Fruit fly (Drosophila melanogaster) whole organism, wandering third instar larva: ENCODE measurements around the gene CG5078.

Experiments
- CG32264 ChIP-seq: fragments of 200-800 bp; sonication (Bioruptor generic); optimal IDR thresholded peaks from 2 replicates; lab custom pipeline; 2016; ENCODE audit warnings: missing biosample characterization, missing genetic modification characterization
- CG9705 ChIP-seq: fragments of 200-800 bp; sonication (Bioruptor generic); optimal IDR thresholded peaks from 2 replicates; lab custom pipeline; 2018; ENCODE audit warnings: missing biosample characterization, mild to moderate bottlenecking, missing genetic modification characterization
- CrebA ChIP-seq: fragments of 200-800 bp; sonication (Bioruptor generic); optimal IDR thresholded peaks from 2 replicates; lab custom pipeline; 2016; ENCODE audit warnings: missing biosample characterization, mild to moderate bottlenecking, missing genetic modification characterization, borderline replicate concordance
- Dfd ChIP-seq: fragments of >200 bp; optimal IDR thresholded peaks from 2 replicates; lab custom pipeline; 2017; ENCODE audit warnings: missing biosample characterization, missing genetic modification characterization
- Dif ChIP-seq: fragments of 200-275, 200-300 bp; sonication (Bioruptor generic); optimal IDR thresholded peaks from 2 replicates; lab custom pipeline; 2018; ENCODE audit warnings: missing biosample characterization, missing genetic modification characterization; ENCODE audit not compliant: partially characterized antibody
- Hnf4 ChIP-seq: fragments of 200-800 bp; sonication (Bioruptor generic); optimal IDR thresholded peaks from 2 replicates; lab custom pipeline; 2016; ENCODE audit warnings: missing biosample characterization, mild to moderate bottlenecking, missing genetic modification characterization
- Hr78 ChIP-seq: fragments of >200 bp; optimal IDR thresholded peaks from 2 replicates; lab custom pipeline; 2017; ENCODE audit warnings: missing biosample characterization, missing genetic modification characterization
- Hr83 ChIP-seq: fragments of 200-300 bp; sonication (Bioruptor generic); optimal IDR thresholded peaks from 2 replicates; lab custom pipeline; 2016; ENCODE audit warnings: missing biosample characterization, mild to moderate bottlenecking, missing genetic modification characterization, moderate library complexity; ENCODE audit not compliant: poor library complexity, severe bottlenecking
- Mio ChIP-seq: sonication (Bioruptor generic); optimal IDR thresholded peaks from 2 replicates; lab custom pipeline; 2016; ENCODE audit warnings: missing biosample characterization, missing genetic modification characterization
- Myc ChIP-seq: fragments of >200 bp; optimal IDR thresholded peaks from 2 replicates; lab custom pipeline; 2017
- OdsH ChIP-seq: fragments of 200-800 bp; sonication (Bioruptor generic); optimal IDR thresholded peaks from 2 replicates; lab custom pipeline; 2016; ENCODE audit warnings: missing biosample characterization, mild to moderate bottlenecking, missing genetic modification characterization
- Rel ChIP-seq, 2 experiments: fragments of 200-800 bp; sonication (Bioruptor generic) in 1 of 2; optimal IDR thresholded peaks; 2 replicates in 1 of 2; 3 replicates in 1 of 2; lab custom pipeline; 2016 to 2019; ENCODE audit warnings: mild to moderate bottlenecking in 2 of 2, missing biosample characterization in 2 of 2, missing genetic modification characterization in 2 of 2, moderate library complexity in 1 of 2
- br ChIP-seq: fragments of 200-800 bp; sonication (Bioruptor generic); optimal IDR thresholded peaks from 2 replicates; lab custom pipeline; 2016; ENCODE audit warnings: missing biosample characterization, missing genetic modification characterization
- brk ChIP-seq: fragments of 200-800 bp; sonication (Bioruptor generic); optimal IDR thresholded peaks from 2 replicates; lab custom pipeline; 2016; ENCODE audit warnings: missing biosample characterization, mild to moderate bottlenecking, missing genetic modification characterization
- dl ChIP-seq, 2 experiments: fragments of 175-275, 200-275 bp in 1 of 2; fragments of 200-275 bp in 1 of 2; sonication (Bioruptor generic); optimal IDR thresholded peaks; lab custom pipeline; 2018; ENCODE audit warnings: mild to moderate bottlenecking in 2 of 2, missing biosample characterization in 2 of 2, missing genetic modification characterization in 2 of 2, moderate library complexity in 2 of 2; ENCODE audit not compliant: partially characterized antibody in 2 of 2, insufficient read depth in 1 of 2
- dmrt93B ChIP-seq: fragments of 200-800 bp; sonication (Bioruptor generic); optimal IDR thresholded peaks from 2 replicates; lab custom pipeline; 2018; ENCODE audit warnings: missing biosample characterization, mild to moderate bottlenecking, missing genetic modification characterization
- dsf ChIP-seq: sonication (Bioruptor generic); optimal IDR thresholded peaks from 2 replicates; lab custom pipeline; 2016; ENCODE audit warnings: missing biosample characterization, missing genetic modification characterization, borderline replicate concordance
- ey ChIP-seq: fragments of 200-800 bp; sonication (Bioruptor generic); optimal IDR thresholded peaks from 2 replicates; lab custom pipeline; 2016; ENCODE audit warnings: missing biosample characterization, missing genetic modification characterization
- foxo ChIP-seq, 2 experiments: fragments of 200-800 bp; sonication (Bioruptor generic); optimal IDR thresholded peaks; 2 replicates in 1 of 2; 3 replicates in 1 of 2; lab custom pipeline; 2016 to 2017; ENCODE audit warnings: missing biosample characterization in 2 of 2, missing genetic modification characterization in 2 of 2
- h ChIP-seq: fragments of 200-800 bp; sonication (Bioruptor generic); optimal IDR thresholded peaks from 3 replicates; lab custom pipeline; 2016; ENCODE audit warnings: missing biosample characterization, mild to moderate bottlenecking, missing genetic modification characterization
- jim ChIP-seq: fragments of 175-275, 200-325 bp; sonication (Bioruptor generic); optimal IDR thresholded peaks from 2 replicates; lab custom pipeline; 2016; ENCODE audit warnings: missing biosample characterization, mild to moderate bottlenecking, missing genetic modification characterization
- lola ChIP-seq: fragments of >200 bp; optimal IDR thresholded peaks from 2 replicates; lab custom pipeline; 2017; ENCODE audit warnings: missing biosample characterization, missing genetic modification characterization
- pan ChIP-seq: fragments of >200 bp; optimal IDR thresholded peaks from 2 replicates; lab custom pipeline; 2017
- psq ChIP-seq: fragments of 200-800 bp; sonication (Bioruptor generic); optimal IDR thresholded peaks from 3 replicates; lab custom pipeline; 2017; ENCODE audit warnings: missing biosample characterization, mild to moderate bottlenecking, missing genetic modification characterization, moderate library complexity
- rgr ChIP-seq: fragments of 200-800 bp; sonication (Bioruptor generic); optimal IDR thresholded peaks from 3 replicates; lab custom pipeline; 2016; ENCODE audit warnings: missing biosample characterization, mild to moderate bottlenecking, missing genetic modification characterization
- sv ChIP-seq: fragments of 200-800 bp; sonication (Bioruptor generic); optimal IDR thresholded peaks from 3 replicates; lab custom pipeline; 2016; ENCODE audit warnings: missing biosample characterization, missing genetic modification characterization
- tai ChIP-seq: sonication (Bioruptor generic); optimal IDR thresholded peaks from 2 replicates; lab custom pipeline; 2016; ENCODE audit warnings: missing biosample characterization, missing genetic modification characterization
- usp ChIP-seq: fragments of >200 bp; optimal IDR thresholded peaks from 2 replicates; lab custom pipeline; 2017; ENCODE audit warnings: missing biosample characterization, missing genetic modification characterization
- woc ChIP-seq: sonication (Bioruptor generic); optimal IDR thresholded peaks from 2 replicates; lab custom pipeline; 2016; ENCODE audit warnings: missing biosample characterization, mild to moderate bottlenecking, missing genetic modification characterization

Gene CG5078

DNA sequence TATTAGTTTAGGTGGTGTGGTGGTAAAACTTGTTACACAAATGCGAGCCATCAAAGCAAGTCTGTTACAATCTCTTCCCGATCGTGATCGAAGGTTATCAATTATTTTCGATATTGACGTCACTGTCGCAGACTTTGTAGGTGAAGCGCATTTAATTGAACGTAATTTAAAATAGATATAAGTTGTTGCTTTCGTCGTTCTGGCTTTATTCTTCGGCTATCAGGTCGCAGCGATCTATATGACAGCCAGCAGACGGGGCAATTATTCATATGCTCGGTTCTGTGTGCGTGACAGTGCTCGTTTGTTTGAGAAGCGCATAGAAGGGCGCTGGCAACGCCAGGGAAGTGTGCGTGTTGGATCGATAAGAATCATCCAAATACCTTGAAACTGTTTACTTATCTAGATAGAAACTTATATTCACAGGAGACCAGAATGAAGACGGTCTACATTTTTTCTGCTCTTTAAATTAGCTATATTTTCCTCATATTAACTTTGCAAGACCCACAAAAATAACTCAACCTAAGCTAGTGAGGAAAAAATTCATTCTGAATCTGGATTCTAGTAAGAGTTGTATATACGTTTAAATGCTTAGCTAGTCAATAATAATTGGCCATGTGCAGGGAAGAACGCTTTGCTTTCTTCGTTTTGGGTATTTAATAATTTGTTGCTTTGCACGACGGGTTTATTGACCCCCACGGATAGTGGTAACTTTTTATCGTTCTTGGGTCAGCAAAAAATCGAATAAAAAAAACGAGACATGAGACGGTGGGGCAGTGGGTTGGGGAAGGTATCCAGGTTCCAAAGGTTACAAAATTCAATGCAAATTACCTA lies 24.7 kb downstream of the CG5078 start:
- TF ChIP-seq dsf (GFP tag; lab: Kevin White, UChicago) = no peak
- TF ChIP-seq Hnf4 (GFP tag; lab: Kevin White, UChicago) = peak; percentile 9
- no peak for TF ChIP-seq jim (GFP tag; lab: Kevin White, UChicago)
- TF ChIP-seq CG9705 (GFP tag; lab: Kevin White, UChicago) = no peak

DNA sequence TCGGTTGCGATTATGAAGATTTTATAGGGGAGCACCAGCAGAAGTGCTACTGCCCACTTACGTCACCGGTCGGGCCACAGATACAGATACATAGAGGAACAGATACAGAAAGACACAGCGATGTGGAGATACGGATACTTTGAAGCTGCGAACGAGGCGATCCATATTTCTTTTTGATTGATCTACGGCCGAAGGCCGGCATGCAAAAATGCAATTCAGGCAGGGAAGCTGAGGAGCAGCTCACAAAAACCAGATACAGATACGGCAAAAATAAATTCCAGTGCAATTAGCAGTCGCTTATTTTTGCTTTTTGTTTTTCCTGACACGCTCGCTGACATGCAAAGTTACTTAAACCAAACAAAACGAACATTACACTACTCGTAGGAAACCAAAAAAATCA lies 25.4 kb downstream of the CG5078 start:
- TF ChIP-seq CG32264 (GFP tag; lab: Kevin White, UChicago) (no peak), usp (GFP tag; lab: Kevin White, UChicago) (no peak), CrebA (GFP tag; lab: Kevin White, UChicago) (no peak), dmrt93B (GFP tag; lab: Kevin White, UChicago) (no peak), Mio (no peak), Dfd (no peak), lola (GFP tag; lab: Kevin White, UChicago) (no peak), Dif (GFP tag; lab: Kevin White, UChicago) (no peak), Rel (GFP tag; optimal IDR thresholded peaks at IDR 0.05; lab: Kevin White, UChicago) (no peak), Rel (tag; optimal IDR thresholded peaks at IDR 0.05; lab: Kevin White, UChicago) (no peak), woc (no peak), h (GFP tag; lab: Kevin White, UChicago) (no peak), OdsH (no peak)

DNA sequence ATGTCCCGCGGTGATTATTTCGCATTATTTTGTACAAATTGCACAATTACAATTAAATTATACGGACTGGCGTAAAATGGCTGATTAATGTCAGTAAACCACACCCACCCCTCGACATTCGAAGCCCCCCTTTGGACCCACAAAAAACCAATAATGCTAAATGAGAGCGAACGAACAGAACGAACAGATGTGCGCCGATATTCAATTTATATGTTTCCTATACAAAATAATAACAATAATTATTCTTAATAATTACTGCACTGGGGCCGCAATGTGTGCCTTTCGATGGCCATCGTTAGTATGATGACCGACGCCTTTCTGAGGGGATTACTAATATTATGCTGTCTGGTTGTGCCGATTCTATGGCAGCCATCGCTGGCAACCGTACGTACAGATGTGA lies 27.6 kb downstream of the CG5078 start, which contains the start of gene CG13250:
CG13250 (plus strand) TSS at position 301 of the 400 bp plus-strand sequence.
- TF ChIP-seq Myc (lab: Kevin White, UChicago) = no peak
- no peak for TF ChIP-seq dl (GFP tag; optimal IDR thresholded peaks at IDR 0.05; lab: Kevin White, UChicago; ENCODE audit: insufficient read depth in 1 of 2, partially characterized antibody in 2 of 2)
- TF ChIP-seq ey (GFP tag; lab: Kevin White, UChicago) = no peak
- no peak for TF ChIP-seq Dif (GFP tag; lab: Kevin White, UChicago)

DNA sequence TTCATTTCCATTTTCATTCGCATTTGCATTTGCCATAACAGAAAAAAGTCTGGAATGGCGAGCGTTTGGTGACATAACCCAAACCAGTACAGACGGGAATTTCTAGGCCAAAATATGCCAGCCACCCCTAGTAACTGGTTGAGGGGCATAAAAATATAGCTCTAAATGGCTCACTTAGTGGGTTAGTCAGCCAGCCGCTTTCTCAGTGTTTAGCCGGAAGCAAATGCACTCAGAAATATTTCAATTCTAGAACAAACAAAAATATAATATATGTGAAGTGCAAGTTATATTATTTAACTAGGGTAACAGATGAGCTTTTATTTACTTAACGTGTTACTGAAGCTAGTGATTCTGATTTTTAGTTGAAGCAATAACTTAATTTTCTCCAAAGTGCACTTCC lies 31.1 kb downstream of the CG5078 start:
- TF ChIP-seq jim (GFP tag; lab: Kevin White, UChicago) (no peak), sv (GFP tag; lab: Kevin White, UChicago) (no peak), Hr83 (GFP tag; lab: Kevin White, UChicago) (no peak), psq (GFP tag; lab: Kevin White, UChicago) (no peak), pan (lab: Kevin White, UChicago) (no peak), woc (no peak)

DNA sequence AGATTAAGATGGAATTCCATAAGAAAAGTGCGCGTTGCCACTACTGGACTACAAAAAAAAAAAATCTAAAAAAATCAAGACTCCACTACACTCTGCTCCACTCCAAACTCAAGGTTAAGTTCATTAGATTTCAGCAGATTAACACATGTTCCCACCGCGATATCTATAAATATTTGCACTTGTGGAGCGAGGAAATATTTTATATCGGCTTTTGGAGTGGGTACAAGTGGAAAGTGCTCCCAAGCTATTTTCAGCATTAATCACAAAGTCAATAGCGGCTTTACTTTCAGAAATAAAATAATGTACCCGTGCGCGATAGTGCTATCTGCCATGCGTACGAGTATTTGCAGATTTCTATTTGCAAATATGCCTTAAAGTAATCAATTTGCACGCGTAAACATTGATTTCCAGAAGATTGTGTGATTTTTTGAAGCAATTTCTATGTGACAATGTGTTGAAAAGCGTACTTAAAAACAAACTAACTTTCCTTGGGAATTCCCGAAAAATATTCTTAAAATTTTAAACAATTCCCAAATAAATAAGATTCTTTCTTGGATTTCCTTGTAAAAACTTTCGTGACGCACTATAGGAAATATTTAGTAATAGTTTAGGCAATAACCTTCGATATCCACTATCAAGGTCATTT lies 31.9 kb downstream of the CG5078 start:
- TF ChIP-seq foxo (GFP tag; optimal IDR thresholded peaks at IDR 0.05; lab: Kevin White, UChicago) (no peak), CG32264 (GFP tag; lab: Kevin White, UChicago) (no peak), CG9705 (GFP tag; lab: Kevin White, UChicago) (no peak), lola (GFP tag; lab: Kevin White, UChicago) (no peak), br (GFP tag; lab: Kevin White, UChicago) (no peak), woc (no peak), tai (GFP tag; lab: Kevin White, UChicago) (no peak), rgr (GFP tag; lab: Kevin White, UChicago) (no peak), CrebA (GFP tag; lab: Kevin White, UChicago) (no peak), sv (GFP tag; lab: Kevin White, UChicago) (no peak), Myc (lab: Kevin White, UChicago) (no peak), Hr78 (no peak), dl (GFP tag; optimal IDR thresholded peaks at IDR 0.05; lab: Kevin White, UChicago; ENCODE audit: insufficient read depth in 1 of 2, partially characterized antibody in 2 of 2) (no peak), brk (GFP tag; lab: Kevin White, UChicago) (no peak)
